Fruit fly (Drosophila melanogaster): ENCODE data around the gene foxo.
A peak's percentile ranks its signal among the peaks of the same experiment; 100 is the strongest.

foxo gene

DNA sequence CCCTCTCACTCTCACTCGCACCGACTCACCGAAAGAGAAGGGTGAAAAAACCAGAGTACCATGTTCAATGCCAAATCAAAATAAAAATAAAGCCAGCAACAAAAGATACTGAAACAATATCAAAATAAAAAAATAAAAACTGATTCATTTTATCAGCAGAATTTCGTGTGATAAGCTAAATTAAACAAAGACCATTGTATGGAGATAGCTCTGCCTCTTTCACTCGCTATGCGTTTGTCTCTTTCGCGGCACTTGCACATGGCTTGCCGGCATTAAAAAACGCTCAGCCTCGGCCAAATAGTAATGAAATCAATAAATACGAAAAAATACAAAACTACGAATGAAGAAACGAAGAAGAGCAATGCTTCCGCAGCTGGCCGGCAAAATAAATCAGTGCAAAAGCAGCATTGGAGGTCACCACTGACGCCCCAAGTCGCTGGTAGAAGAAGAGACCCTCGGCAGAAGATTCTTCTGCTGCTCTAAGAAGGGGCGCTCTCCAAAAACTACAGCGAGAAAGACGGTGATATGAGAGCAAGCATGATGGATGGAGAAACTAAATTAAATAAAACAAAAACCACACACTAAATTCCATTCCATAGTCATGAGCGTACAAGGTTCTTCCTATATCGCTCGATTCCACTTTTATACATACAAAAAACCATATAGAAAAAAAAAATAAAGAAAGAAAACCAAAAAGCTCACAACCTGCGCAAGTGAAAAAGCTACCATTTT is 32.4 kb upstream of the foxo start:
- peak; percentile 63 for TF ChIP-seq CG8319 (GFP tag; optimal IDR thresholded peaks at IDR 0.05)
- no peak for TF ChIP-seq CG1621 (tag; optimal IDR thresholded peaks at IDR 0.05)
- TF ChIP-seq net (GFP tag; optimal IDR thresholded peaks at IDR 0.05), result peak; percentile 7
- TF ChIP-seq Sox14 (GFP tag; optimal IDR thresholded peaks at IDR 0.05), result peak; percentile 69
- TF ChIP-seq fkh (GFP tag; optimal IDR thresholded peaks at IDR 0.05), result peak; percentile 52
- TF ChIP-seq achi (GFP tag; optimal IDR thresholded peaks at IDR 0.05), result no peak
- TF ChIP-seq dsx (GFP tag; optimal IDR thresholded peaks at IDR 0.05; ENCODE audit: poor library complexity, severe bottlenecking), result no peak

DNA sequence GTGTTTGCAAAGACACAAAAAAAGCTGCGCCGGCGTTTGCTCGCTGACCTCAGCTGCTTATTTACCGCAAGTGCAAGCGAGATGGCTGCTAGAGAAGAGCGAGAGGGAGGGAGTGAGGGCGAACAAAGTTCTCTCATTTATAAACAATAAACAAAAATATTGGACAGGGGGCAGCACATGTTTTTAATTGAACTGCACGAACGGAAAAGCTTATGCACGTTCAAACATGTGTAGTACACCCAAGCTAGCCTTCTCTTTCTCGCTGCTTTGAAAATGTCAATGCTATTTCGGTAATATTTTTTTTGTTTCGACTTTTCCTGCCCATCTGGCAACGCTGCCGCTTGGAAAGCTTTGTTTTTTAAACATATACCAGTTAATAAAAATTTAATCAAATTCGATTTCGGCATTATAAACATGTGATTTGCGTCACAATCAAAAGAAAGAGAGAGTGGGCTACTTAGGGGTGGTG is 31.8 kb upstream of the foxo start:
- TF ChIP-seq Eip78C (GFP tag) (peak; percentile 79), Hr4 (GFP tag; optimal IDR thresholded peaks at IDR 0.05) (peak; percentile 31), CG9139 (GFP tag; optimal IDR thresholded peaks at IDR 0.05) (peak; percentile 78), topi (GFP tag; optimal IDR thresholded peaks at IDR 0.05) (peak; percentile 48), OdsH (GFP tag; optimal IDR thresholded peaks at IDR 0.05) (peak; percentile 35), ss (GFP tag; optimal IDR thresholded peaks at IDR 0.05) (peak; percentile 80 to 89), CG3919 (GFP tag; optimal IDR thresholded peaks at IDR 0.05) (no peak), Eip75B (GFP tag; optimal IDR thresholded peaks at IDR 0.05) (peak; percentile 52), CG32006 (GFP tag; optimal IDR thresholded peaks at IDR 0.05) (peak; percentile 26), CG3032 (tag; optimal IDR thresholded peaks at IDR 0.05) (peak; percentile 24), CG6808 (GFP tag; optimal IDR thresholded peaks at IDR 0.05) (peak; percentile 77), CG6163 (GFP tag; IDR thresholded peaks at IDR 0.05) (peak; percentile 35; the same call in 2 of the 3 replicates), CG34406 (GFP tag; optimal IDR thresholded peaks at IDR 0.05) (peak; percentile 46), CG8119 (GFP tag; IDR thresholded peaks at IDR 0.05) (peak; percentile 63; the same call in 2 of the 3 replicates), Sox102F (GFP tag; optimal IDR thresholded peaks at IDR 0.05) (peak; percentile 21), CG11294 (GFP tag; IDR thresholded peaks at IDR 0.05) (no peak), CG16779 (tag; optimal IDR thresholded peaks at IDR 0.05) (peak; percentile 78), net (GFP tag; optimal IDR thresholded peaks at IDR 0.05) (no peak), Blimp-1 (GFP tag; optimal IDR thresholded peaks at IDR 0.05) (no peak), pdm3 (GFP tag; optimal IDR thresholded peaks at IDR 0.05) (peak; percentile 47), Met (GFP tag; optimal IDR thresholded peaks at IDR 0.05) (peak; percentile 45), CG8632 (GFP tag; optimal IDR thresholded peaks at IDR 0.05) (peak; percentile 56), Sox15 (GFP tag; optimal IDR thresholded peaks at IDR 0.05) (peak; percentile 31), CG11762 (GFP tag; optimal IDR thresholded peaks at IDR 0.05; ENCODE audit: insufficient read depth) (peak; percentile 1), CG10631 (GFP tag; optimal IDR thresholded peaks at IDR 0.05) (peak; percentile 17), CG1621 (tag; optimal IDR thresholded peaks at IDR 0.05) (peak; percentile 54), CG6276 (GFP tag; optimal IDR thresholded peaks at IDR 0.05) (peak; percentile 78), fd59A (GFP tag; optimal IDR thresholded peaks at IDR 0.05) (no peak), acj6 (GFP tag; optimal IDR thresholded peaks at IDR 0.05) (peak; percentile 34), dac (GFP tag; optimal IDR thresholded peaks at IDR 0.05) (no peak), Gug (GFP tag; IDR thresholded peaks at IDR 0.05) (0 out of 2 replicates have a peak, but pooled peaks have one; percentile 11), Eip93F (GFP tag; optimal IDR thresholded peaks at IDR 0.05) (peak; percentile 75), Lpt (GFP tag; optimal IDR thresholded peaks at IDR 0.05) (peak; percentile 30), fkh (GFP tag; optimal IDR thresholded peaks at IDR 0.05) (peak; percentile 97), eg (GFP tag; IDR thresholded peaks at IDR 0.05) (peak; percentile 76), Ets96B (tag; optimal IDR thresholded peaks at IDR 0.05) (no peak), Hr39 (GFP tag; optimal IDR thresholded peaks at IDR 0.05) (peak; percentile 59), Ets21C (GFP tag; optimal IDR thresholded peaks at IDR 0.05) (peak; percentile 25), Sox14 (GFP tag; optimal IDR thresholded peaks at IDR 0.05) (peak; percentile 66), Smox (GFP tag; optimal IDR thresholded peaks at IDR 0.05) (peak; percentile 52), CG6792 (GFP tag; optimal IDR thresholded peaks at IDR 0.05) (peak; percentile 19), CG31627 (GFP tag; optimal IDR thresholded peaks at IDR 0.05) (peak; percentile 39), CG7368 (GFP tag; optimal IDR thresholded peaks at IDR 0.05) (peak; percentile 23), vri (GFP tag; optimal IDR thresholded peaks at IDR 0.05) (peak; percentile 75), CG4318 (GFP tag; optimal IDR thresholded peaks at IDR 0.05) (no peak)
